Worm (Caenorhabditis elegans): ENCODE data around the gene T22C8.1.

The T22C8.1 gene

DNA sequence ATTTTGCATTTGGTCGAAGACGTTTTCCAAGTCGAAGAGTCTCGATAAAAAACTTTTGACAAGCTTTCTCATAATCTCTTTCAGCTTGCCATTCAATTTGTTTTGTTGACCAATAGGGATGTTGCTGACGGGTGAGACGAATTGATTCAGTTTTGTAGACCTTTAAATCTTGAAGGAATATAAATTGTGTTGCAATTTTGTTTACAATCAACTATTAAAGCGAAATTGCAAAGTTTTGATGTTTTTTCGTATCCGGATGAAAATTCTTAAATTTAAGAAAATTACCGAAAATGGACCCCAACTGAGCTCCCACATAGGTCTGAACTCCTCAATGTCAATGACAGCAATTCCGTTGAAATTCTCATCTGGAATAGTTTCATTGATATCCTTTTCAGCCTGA, 3.6 kb downstream of the T22C8.1 start:
- TF ChIP-seq lin-13 (GFP tag; optimal IDR thresholded peaks at IDR 0.05): no peak
- TF ChIP-seq efl-1 (optimal IDR thresholded peaks at IDR 0.05): no peak
- peak in 1 of 2 experiments; percentile 12 for TF ChIP-seq efl-1 (GFP tag; optimal IDR thresholded peaks at IDR 0.05 in 1 of 2)

- no peak for TF ChIP-seq hlh-17 (GFP tag; optimal IDR thresholded peaks at IDR 0.05; ENCODE audit: borderline replicate concordance)
- no peak for TF ChIP-seq ceh-63 (GFP tag; optimal IDR thresholded peaks at IDR 0.05)
- no peak for TF ChIP-seq lin-15B (tag; optimal IDR thresholded peaks at IDR 0.05)
- TF ChIP-seq mab-9 (GFP tag; IDR thresholded peaks at IDR 0.05): no peak
- no peak for TF ChIP-seq unc-62 (GFP tag; optimal IDR thresholded peaks at IDR 0.05)
- no peak for TF ChIP-seq vab-15 (tag; optimal IDR thresholded peaks at IDR 0.05)
- TF ChIP-seq ztf-11 (tag; optimal IDR thresholded peaks at IDR 0.05): no peak
- TF ChIP-seq ets-5 (GFP tag; IDR thresholded peaks at IDR 0.05): no peak
Observed at ce11 chrII:8617516-8617915, 4.9 kb downstream of the T22C8.1 start, which contains the start of gene chhy-1. Gene chhy-1, minus strand, starts transcription at chrII:8617616.

DNA sequence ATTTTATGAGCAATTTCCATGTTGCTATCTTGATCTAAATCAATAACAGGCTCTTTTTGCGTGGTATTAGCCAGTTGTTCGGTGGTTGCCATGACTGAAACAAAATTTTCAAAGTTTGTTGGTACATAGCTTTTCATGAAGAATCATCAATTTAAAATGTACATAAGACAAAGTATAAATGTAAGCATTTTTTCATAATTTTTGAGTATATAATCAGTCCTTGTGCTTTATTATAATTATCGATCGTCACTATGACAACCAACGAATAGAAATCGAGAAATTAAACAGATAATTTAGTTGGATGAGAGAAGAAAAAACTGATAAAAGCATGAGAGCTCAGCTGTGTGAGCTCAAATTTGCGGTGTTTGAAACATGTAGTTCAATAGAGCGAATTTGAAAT, 9.3 kb downstream of the T22C8.1 start, which contains the start of gene T22C8.3:
T22C8.3 (minus strand) TSS at position 101 of the 400 bp plus-strand sequence.
- TF ChIP-seq lin-13 (GFP tag; optimal IDR thresholded peaks at IDR 0.05): no peak
- no peak for TF ChIP-seq mab-9 (GFP tag; IDR thresholded peaks at IDR 0.05)
- peak in 1 of 3 experiments; percentile 4 for TF ChIP-seq dpl-1 (GFP tag; optimal IDR thresholded peaks at IDR 0.05)
- TF ChIP-seq hlh-4 (tag; optimal IDR thresholded peaks at IDR 0.05): no peak
- no peak for TF ChIP-seq elt-3 (tag; optimal IDR thresholded peaks at IDR 0.05)
- TF ChIP-seq swsn-7 (tag; optimal IDR thresholded peaks at IDR 0.05): no peak

DNA sequence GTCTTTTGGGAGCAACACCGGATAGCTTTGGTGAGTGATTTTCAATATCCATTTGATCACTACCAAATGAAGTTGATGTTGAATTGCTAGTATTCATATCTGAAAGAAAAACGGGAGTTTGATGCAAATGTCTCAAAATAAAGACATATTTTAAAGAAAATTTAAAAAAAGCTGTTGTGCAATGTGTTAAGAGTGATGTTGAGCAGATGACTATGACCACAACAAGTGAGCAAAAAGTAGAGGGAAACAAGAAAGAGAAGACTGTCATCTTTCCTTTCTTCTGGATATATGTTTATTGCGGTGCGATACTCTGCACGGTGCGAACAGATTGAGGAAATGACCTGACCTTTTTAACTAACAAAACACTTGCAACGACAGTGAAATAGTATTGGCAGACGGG, 10.8 kb downstream of the T22C8.1 start, which contains the start of gene T22C8.4:
T22C8.4 (minus strand) TSS at position 101 of the 400 bp plus-strand sequence.
- TF ChIP-seq C34B4.2 (tag; optimal IDR thresholded peaks at IDR 0.05) (no peak), unc-30 (tag; optimal IDR thresholded peaks at IDR 0.05) (no peak), ceh-90 (tag; optimal IDR thresholded peaks at IDR 0.05) (no peak), Y116A8C.19 (tag; optimal IDR thresholded peaks at IDR 0.05; ENCODE audit: borderline replicate concordance) (no peak), nhr-90 (tag; optimal IDR thresholded peaks at IDR 0.05; ENCODE audit: poor library complexity) (no peak), nhr-237 (tag; optimal IDR thresholded peaks at IDR 0.05) (no peak), nhr-77 (tag; optimal IDR thresholded peaks at IDR 0.05) (no peak), ceh-82 (tag; optimal IDR thresholded peaks at IDR 0.05) (no peak), zag-1 (tag; optimal IDR thresholded peaks at IDR 0.05) (no peak), F16B12.6 (tag; optimal IDR thresholded peaks at IDR 0.05) (no peak), unc-62 (GFP tag; optimal IDR thresholded peaks at IDR 0.05) (no peak), xbp-1 (tag; optimal IDR thresholded peaks at IDR 0.05) (no peak), fkh-4 (tag; optimal IDR thresholded peaks at IDR 0.05; ENCODE audit: borderline replicate concordance) (no peak)

DNA sequence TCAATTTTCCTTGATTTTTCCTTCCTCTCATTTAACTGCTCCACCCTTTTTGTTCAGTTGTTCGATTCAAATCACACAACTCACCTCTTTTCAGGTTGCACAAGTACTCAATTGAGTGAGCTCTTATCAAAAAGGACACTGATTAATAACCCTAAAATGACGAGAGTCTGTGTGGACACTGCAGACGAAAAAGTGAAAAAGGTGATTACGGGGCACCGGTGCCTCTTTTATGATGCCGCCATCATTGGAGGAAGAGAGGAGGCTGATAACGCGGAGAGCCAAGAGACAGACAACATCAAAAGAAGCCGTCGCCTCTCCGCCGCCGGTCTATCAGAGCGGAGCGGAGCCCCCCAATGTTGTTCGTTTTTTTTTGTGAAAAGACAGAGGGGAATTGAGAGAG, 12.6 kb downstream of the T22C8.1 start, which contains the start of gene sptf-2:
sptf-2 (plus strand) TSS at position 297 of the 400 bp plus-strand sequence.
- TF ChIP-seq ama-1 (optimal IDR thresholded peaks at IDR 0.05) (no peak), ceh-8 (GFP tag; optimal IDR thresholded peaks at IDR 0.05) (no peak), unc-98 (GFP tag; IDR thresholded peaks at IDR 0.05) (no peak), dsc-1 (tag; optimal IDR thresholded peaks at IDR 0.05) (no peak), nhr-84 (tag; optimal IDR thresholded peaks at IDR 0.05) (no peak), sup-37 (GFP tag; optimal IDR thresholded peaks at IDR 0.05) (no peak), ces-1 (GFP tag; optimal IDR thresholded peaks at IDR 0.05) (no peak), sox-4 (tag; optimal IDR thresholded peaks at IDR 0.05) (no peak), unc-130 (tag; optimal IDR thresholded peaks at IDR 0.05) (no peak), grh-1 (GFP tag; IDR thresholded peaks at IDR 0.05) (no peak), lin-39 (tag; optimal IDR thresholded peaks at IDR 0.05) (no peak), lin-35 (GFP tag; optimal IDR thresholded peaks at IDR 0.05) (peak in 1 of 2 experiments; percentile 21), mdl-1 (tag; optimal IDR thresholded peaks at IDR 0.05) (no peak), lin-13 (GFP tag; optimal IDR thresholded peaks at IDR 0.05) (no peak), elt-3 (tag; optimal IDR thresholded peaks at IDR 0.05) (no peak), elt-2 (tag; optimal IDR thresholded peaks at IDR 0.05) (peak; percentile 91), jun-1 (tag; optimal IDR thresholded peaks at IDR 0.05) (peak; percentile 34), sptf-1 (tag; optimal IDR thresholded peaks at IDR 0.05) (no peak), hlh-17 (GFP tag; optimal IDR thresholded peaks at IDR 0.05; ENCODE audit: borderline replicate concordance) (no peak), nhr-28 (tag; optimal IDR thresholded peaks at IDR 0.05) (no peak), Y116A8C.19 (tag; optimal IDR thresholded peaks at IDR 0.05; ENCODE audit: borderline replicate concordance) (no peak), xbp-1 (tag; optimal IDR thresholded peaks at IDR 0.05) (no peak), nhr-47 (tag; optimal IDR thresholded peaks at IDR 0.05) (no peak), lin-15B (tag; optimal IDR thresholded peaks at IDR 0.05) (no peak), nhr-90 (tag; optimal IDR thresholded peaks at IDR 0.05; ENCODE audit: poor library complexity) (no peak)
